Fruit fly (Drosophila melanogaster): ENCODE results near the gene Ddrgk1.

The Ddrgk1 gene

DNA sequence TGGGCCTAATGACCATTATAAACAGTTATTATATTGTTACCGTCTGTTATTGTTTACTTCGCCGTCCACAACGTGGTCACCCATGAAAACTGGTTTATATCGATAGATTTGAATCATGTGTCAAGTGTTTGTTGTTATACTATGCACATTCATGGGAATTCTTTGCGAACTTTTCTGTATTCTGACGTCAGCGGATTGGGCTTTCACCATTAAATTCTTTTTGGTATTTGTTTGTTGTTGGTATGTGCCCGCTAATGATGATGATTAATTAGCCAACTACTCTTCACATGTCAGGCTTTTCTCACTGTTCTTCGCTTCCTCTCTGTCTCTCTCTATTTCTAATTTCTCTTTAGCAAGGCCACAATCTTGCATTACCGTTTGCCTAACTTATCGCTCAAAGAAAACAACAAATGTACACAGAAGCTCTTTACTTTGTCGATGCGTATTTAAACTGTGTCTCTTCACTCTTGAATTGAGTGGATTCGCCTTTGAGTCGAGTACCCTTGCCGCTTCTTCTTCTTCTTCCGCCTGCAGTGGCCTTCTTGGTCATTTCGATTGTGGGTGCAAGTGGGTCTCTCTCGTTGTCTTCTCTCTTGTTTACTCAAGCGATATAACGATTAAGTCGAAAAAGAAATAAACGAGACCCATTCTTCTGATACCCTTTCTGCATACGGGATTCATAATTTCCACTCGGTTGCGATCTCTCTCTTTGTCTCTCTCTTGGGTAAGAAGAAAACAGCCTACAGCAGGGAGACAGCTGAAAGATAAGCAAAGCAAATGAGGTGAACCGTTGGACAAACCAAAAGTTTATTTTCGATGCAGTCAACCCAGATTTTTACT, 11.0 kb upstream of the Ddrgk1 start (continued):
- no peak for TF ChIP-seq sna (GFP tag; IDR thresholded peaks at IDR 0.05; ENCODE audit: partially characterized antibody)
- TF ChIP-seq CG17186 (GFP tag; optimal IDR thresholded peaks at IDR 0.05), result no peak
- TF ChIP-seq ase (GFP tag; IDR thresholded peaks at IDR 0.05), result no peak
- no peak for TF ChIP-seq HHEX (GFP tag; optimal IDR thresholded peaks at IDR 0.05)
- no peak for TF ChIP-seq CG11456 (GFP tag; IDR thresholded peaks at IDR 0.05)
- no peak for TF ChIP-seq Atf-2 (GFP tag; optimal IDR thresholded peaks at IDR 0.05)
- TF ChIP-seq Dref (GFP tag; IDR thresholded peaks at IDR 0.05), result no peak
- no peak for TF ChIP-seq CG8281 (tag; optimal IDR thresholded peaks at IDR 0.05)
- TF ChIP-seq CG34224 (GFP tag; IDR thresholded peaks at IDR 0.05; ENCODE audit: partially characterized antibody), result no peak
- TF ChIP-seq Dek (tag; optimal IDR thresholded peaks at IDR 0.05), result no peak
- no peak for TF ChIP-seq MESR4 (GFP tag; optimal IDR thresholded peaks at IDR 0.05)
- TF ChIP-seq Sin3A (optimal IDR thresholded peaks at IDR 0.05), result no peak
- no peak for TF ChIP-seq CG17612 (GFP tag; IDR thresholded peaks at IDR 0.05)
- peak; percentile 38; the same call in 1 of the 2 replicates for TF ChIP-seq ranshi (GFP tag; IDR thresholded peaks at IDR 0.05)
- no peak for TF ChIP-seq CG10959 (GFP tag; IDR thresholded peaks at IDR 0.05)
- no peak for TF ChIP-seq CG16813 (GFP tag; IDR thresholded peaks at IDR 0.05; ENCODE audit: partially characterized antibody)
- TF ChIP-seq CG10543 (GFP tag; optimal IDR thresholded peaks at IDR 0.05), result peak; percentile 89
- no peak for TF ChIP-seq Lpt (GFP tag; optimal IDR thresholded peaks at IDR 0.05)
- TF ChIP-seq Asciz (GFP tag; optimal IDR thresholded peaks at IDR 0.05), result peak; percentile 86
- TF ChIP-seq Gug (GFP tag; IDR thresholded peaks at IDR 0.05), result no peak
- TF ChIP-seq Fer3 (tag; optimal IDR thresholded peaks at IDR 0.05), result peak; percentile 59
- no peak for TF ChIP-seq CG16815 (GFP tag; optimal IDR thresholded peaks at IDR 0.05)
- TF ChIP-seq al (GFP tag; IDR thresholded peaks at IDR 0.05), result no peak
- no peak for TF ChIP-seq hb (GFP tag; IDR thresholded peaks at IDR 0.05; ENCODE audit: partially characterized antibody)
- TF ChIP-seq CG8359 (GFP tag; optimal IDR thresholded peaks at IDR 0.05; ENCODE audit: borderline replicate concordance), result no peak
- TF ChIP-seq peb (GFP tag; IDR thresholded peaks at IDR 0.05), result no peak
- peak; percentile 19 for TF ChIP-seq nau (GFP tag; optimal IDR thresholded peaks at IDR 0.05)
- TF ChIP-seq mld (GFP tag; IDR thresholded peaks at IDR 0.05; ENCODE audit: partially characterized antibody), result no peak
- TF ChIP-seq crol (GFP tag; IDR thresholded peaks at IDR 0.05), result no peak; the same call in 1 of the 2 replicates
- TF ChIP-seq Dbx (GFP tag; IDR thresholded peaks at IDR 0.05), result no peak
- peak; percentile 46 for TF ChIP-seq CG18599 (GFP tag; optimal IDR thresholded peaks at IDR 0.05)
- no peak for TF ChIP-seq ham (GFP tag; IDR thresholded peaks at IDR 0.05)
- peak; percentile 42 for TF ChIP-seq CG1529 (GFP tag; optimal IDR thresholded peaks at IDR 0.05)
- TF ChIP-seq phol (tag; optimal IDR thresholded peaks at IDR 0.05), result no peak
- peak; percentile 48; the same call in 1 of the 2 replicates for TF ChIP-seq CG5953 (GFP tag; IDR thresholded peaks at IDR 0.05)
- TF ChIP-seq odd (GFP tag; optimal IDR thresholded peaks at IDR 0.05), result peak; percentile 84
- no peak for TF ChIP-seq Tbp (GFP tag; optimal IDR thresholded peaks at IDR 0.05)
- TF ChIP-seq CG32532 (GFP tag; IDR thresholded peaks at IDR 0.05), result no peak
- no peak for TF ChIP-seq TFAM (GFP tag; optimal IDR thresholded peaks at IDR 0.05)
- no peak for TF ChIP-seq CG18262 (tag; optimal IDR thresholded peaks at IDR 0.05)
- TF ChIP-seq Antp (GFP tag; optimal IDR thresholded peaks at IDR 0.05), result no peak
- no peak for TF ChIP-seq row (GFP tag; IDR thresholded peaks at IDR 0.05)
- peak; percentile 97 for TF ChIP-seq CG10431 (GFP tag; optimal IDR thresholded peaks at IDR 0.05)
- peak; percentile 76 for TF ChIP-seq ara (GFP tag; IDR thresholded peaks at IDR 0.05)
- TF ChIP-seq CG15514 (GFP tag; optimal IDR thresholded peaks at IDR 0.05), result no peak
- no peak for TF ChIP-seq wdn (GFP tag; IDR thresholded peaks at IDR 0.05)
- TF ChIP-seq Dad (GFP tag; optimal IDR thresholded peaks at IDR 0.05), result no peak
- TF ChIP-seq Oli (tag; optimal IDR thresholded peaks at IDR 0.05), result no peak
- peak; percentile 8 for TF ChIP-seq NfI (GFP tag; optimal IDR thresholded peaks at IDR 0.05)
